Worm (Caenorhabditis elegans) whole organism, L3 larva: ENCODE data around the gene C06H5.8.

ENCODE experiments used
- daf-12 ChIP-seq: fragments of 150-350 bp; optimal IDR thresholded peaks from 2 replicates; lab custom pipeline; 2014; ENCODE audit warnings: missing biosample characterization, missing genetic modification reagents, missing genetic modification characterization
- fkh-2 ChIP-seq: fragments of 150-350 bp; optimal IDR thresholded peaks from 2 replicates; lab custom pipeline; 2014; ENCODE audit warnings: missing biosample characterization, missing genetic modification reagents, missing genetic modification characterization
- lin-15B ChIP-seq: fragments of 150-350 bp; optimal IDR thresholded peaks from 2 replicates; lab custom pipeline; 2014; ENCODE audit warnings: missing biosample characterization, missing genetic modification characterization
- mdl-1 ChIP-seq: fragments of 150-350 bp; optimal IDR thresholded peaks from 2 replicates; lab custom pipeline; 2014; ENCODE audit warnings: missing biosample characterization, missing genetic modification characterization
- nhr-12 ChIP-seq: fragments of 150-350 bp; optimal IDR thresholded peaks from 2 replicates; lab custom pipeline; 2014; ENCODE audit warnings: missing biosample characterization, missing genetic modification characterization
- nhr-237 ChIP-seq: fragments of 150-350 bp; optimal IDR thresholded peaks from 2 replicates; lab custom pipeline; 2014; ENCODE audit warnings: missing biosample characterization, missing genetic modification characterization
- skn-1 ChIP-seq: fragments of 150-350 bp; optimal IDR thresholded peaks from 2 replicates; lab custom pipeline; 2014; ENCODE audit warnings: missing biosample characterization, missing genetic modification characterization
- snpc-4 ChIP-seq: fragments of 150-350 bp; optimal IDR thresholded peaks from 2 replicates; lab custom pipeline; 2014; ENCODE audit warnings: missing biosample characterization, missing genetic modification characterization
- tbx-2 ChIP-seq: sonication (generic microtip); optimal IDR thresholded peaks from 2 replicates; lab custom pipeline; 2016; ENCODE audit warnings: mild to moderate bottlenecking, missing genetic modification characterization, missing compliant biosample characterization
- unc-62 ChIP-seq: fragments of 150-350 bp; sonication (generic microtip); optimal IDR thresholded peaks from 4 replicates; lab custom pipeline; 2014; ENCODE audit warnings: missing biosample characterization, missing genetic modification reagents, missing genetic modification characterization

- no peak for TF ChIP-seq skn-1 (tag; lab: Kevin White, UChicago)
- TF ChIP-seq mdl-1 (tag; lab: Kevin White, UChicago), result no peak
- no peak for TF ChIP-seq nhr-12 (tag; lab: Kevin White, UChicago)
- no peak for TF ChIP-seq nhr-237 (tag; lab: Kevin White, UChicago)
- TF ChIP-seq daf-12 (tag; lab: Kevin White, UChicago), result no peak
- no peak for TF ChIP-seq snpc-4 (tag; lab: Kevin White, UChicago)
- TF ChIP-seq tbx-2 (tag; lab: Kevin White, UChicago), result no peak
- TF ChIP-seq unc-62 (GFP tag; lab: Kevin White, UChicago), result no peak
- TF ChIP-seq lin-15B (tag; lab: Kevin White, UChicago), result no peak
- no peak for TF ChIP-seq fkh-2 (tag; lab: Kevin White, UChicago)
Observed at ce11 chrV:17943877-17944472, 25.1 kb downstream of the C06H5.8 start.
